Worm (Caenorhabditis elegans) whole organism, L3 larva: ENCODE data around the gene nhr-111.

Source experiments
- R02D3.7 ChIP-seq: fragments of 150-350 bp; optimal IDR thresholded peaks from 2 replicates; lab custom pipeline; 2014; ENCODE audit warnings: missing biosample characterization, missing genetic modification characterization
- ZK546.5 ChIP-seq: sonication (generic microtip); optimal IDR thresholded peaks from 2 replicates; lab custom pipeline; 2017; ENCODE audit warnings: missing biosample characterization, missing genetic modification characterization
- aly-2 ChIP-seq: fragments of 150-350 bp; optimal IDR thresholded peaks from 2 replicates; lab custom pipeline; 2014; ENCODE audit warnings: missing biosample characterization, missing genetic modification characterization
- ama-1 ChIP-seq: fragments of 150-350 bp; optimal IDR thresholded peaks from 2 replicates; lab custom pipeline; 2018
- ceh-16 ChIP-seq: sonication (generic microtip); optimal IDR thresholded peaks from 2 replicates; lab custom pipeline; 2017; ENCODE audit warnings: missing biosample characterization, missing genetic modification characterization
- ceh-28 ChIP-seq: fragments of 150-350 bp; optimal IDR thresholded peaks from 2 replicates; lab custom pipeline; 2014; ENCODE audit warnings: missing biosample characterization, missing genetic modification reagents, missing genetic modification characterization
- ceh-82 ChIP-seq: fragments of 150-350 bp; optimal IDR thresholded peaks from 2 replicates; lab custom pipeline; 2014; ENCODE audit warnings: missing biosample characterization, missing genetic modification characterization
- ceh-9 ChIP-seq: sonication (generic microtip); optimal IDR thresholded peaks from 2 replicates; lab custom pipeline; 2018; ENCODE audit warnings: missing biosample characterization, missing genetic modification characterization
- daf-12 ChIP-seq: fragments of 150-350 bp; optimal IDR thresholded peaks from 2 replicates; lab custom pipeline; 2014; ENCODE audit warnings: missing biosample characterization, missing genetic modification reagents, missing genetic modification characterization
- egl-27 ChIP-seq: sonication (generic microtip); optimal IDR thresholded peaks from 4 replicates; lab custom pipeline; 2017; ENCODE audit warnings: missing biosample characterization, missing genetic modification reagents, missing genetic modification characterization
- elt-1 ChIP-seq: fragments of 150-350 bp; optimal IDR thresholded peaks from 2 replicates; lab custom pipeline; 2014; ENCODE audit warnings: missing biosample characterization, missing genetic modification characterization
- elt-2 ChIP-seq: sonication (generic microtip); optimal IDR thresholded peaks from 2 replicates; lab custom pipeline; 2016; ENCODE audit warnings: missing genetic modification reagents, mild to moderate bottlenecking, missing genetic modification characterization, missing compliant biosample characterization
- elt-3 ChIP-seq, 3 experiments: fragments of 150-350 bp in 1 of 3; sonication (generic microtip) in 2 of 3; optimal IDR thresholded peaks; 2 replicates in 2 of 3; 4 replicates in 1 of 3; lab custom pipeline; 2014 to 2017; ENCODE audit warnings: missing biosample characterization in 3 of 3, missing genetic modification characterization in 3 of 3
- eor-1 ChIP-seq, 2 experiments: fragments of 150-350 bp; optimal IDR thresholded peaks; 2 replicates each; lab custom pipeline; 2014 to 2018; ENCODE audit warnings: missing biosample characterization in 2 of 2, missing genetic modification characterization in 2 of 2
- fkh-10 ChIP-seq: sonication (generic microtip); optimal IDR thresholded peaks from 2 replicates; lab custom pipeline; 2017; ENCODE audit warnings: missing biosample characterization, missing genetic modification reagents, missing genetic modification characterization
- fos-1 ChIP-seq: fragments of 150-350 bp; optimal IDR thresholded peaks from 2 replicates; lab custom pipeline; 2014; ENCODE audit warnings: missing biosample characterization, missing genetic modification characterization
- hmg-11 ChIP-seq: sonication (generic microtip); optimal IDR thresholded peaks from 2 replicates; lab custom pipeline; 2016; ENCODE audit warnings: missing genetic modification characterization, missing compliant biosample characterization
- jun-1 ChIP-seq: fragments of 150-350 bp; optimal IDR thresholded peaks from 2 replicates; lab custom pipeline; 2014; ENCODE audit warnings: missing biosample characterization, missing genetic modification reagents, missing genetic modification characterization
- lin-15B ChIP-seq: fragments of 150-350 bp; optimal IDR thresholded peaks from 2 replicates; lab custom pipeline; 2014; ENCODE audit warnings: missing biosample characterization, missing genetic modification characterization
- lin-39 ChIP-seq: fragments of 150-350 bp; optimal IDR thresholded peaks from 2 replicates; lab custom pipeline; 2018; ENCODE audit warnings: missing biosample characterization, missing genetic modification reagents, missing genetic modification characterization
- lsy-12 ChIP-seq: sonication (generic microtip); optimal IDR thresholded peaks from 2 replicates; lab custom pipeline; 2016; ENCODE audit warnings: mild to moderate bottlenecking, missing genetic modification characterization, missing compliant biosample characterization
- mml-1 ChIP-seq: fragments of 150-350 bp; sonication (generic microtip); optimal IDR thresholded peaks from 3 replicates; lab custom pipeline; 2014; ENCODE audit warnings: missing biosample characterization, missing genetic modification characterization
- nfya-1 ChIP-seq: sonication (generic microtip); optimal IDR thresholded peaks from 2 replicates; lab custom pipeline; 2017; ENCODE audit warnings: missing genetic modification characterization, mild to moderate bottlenecking, missing compliant biosample characterization, antibody characterized with exemption, moderate library complexity; ENCODE audit not compliant: insufficient read depth
- nhr-11 ChIP-seq: fragments of 150-350 bp; optimal IDR thresholded peaks from 2 replicates; lab custom pipeline; 2014; ENCODE audit warnings: missing biosample characterization, missing genetic modification characterization
- nhr-12 ChIP-seq: fragments of 150-350 bp; optimal IDR thresholded peaks from 2 replicates; lab custom pipeline; 2014; ENCODE audit warnings: missing biosample characterization, missing genetic modification characterization
- nhr-237 ChIP-seq: fragments of 150-350 bp; optimal IDR thresholded peaks from 2 replicates; lab custom pipeline; 2014; ENCODE audit warnings: missing biosample characterization, missing genetic modification characterization
- nhr-25 ChIP-seq: sonication (generic microtip); optimal IDR thresholded peaks from 2 replicates; lab custom pipeline; 2017; ENCODE audit warnings: missing biosample characterization, missing genetic modification characterization
- nhr-28 ChIP-seq: fragments of 150-350 bp; optimal IDR thresholded peaks from 2 replicates; lab custom pipeline; 2014; ENCODE audit warnings: missing biosample characterization, missing genetic modification characterization
- nhr-43 ChIP-seq: sonication (generic microtip); optimal IDR thresholded peaks from 2 replicates; lab custom pipeline; 2016; ENCODE audit warnings: mild to moderate bottlenecking, missing genetic modification characterization, missing compliant biosample characterization; ENCODE audit not compliant: poor library complexity, severe bottlenecking
- nhr-77 ChIP-seq: fragments of 150-350 bp; optimal IDR thresholded peaks from 2 replicates; lab custom pipeline; 2014; ENCODE audit warnings: missing biosample characterization, missing genetic modification characterization
- pqm-1 ChIP-seq: fragments of 150-350 bp; optimal IDR thresholded peaks from 2 replicates; lab custom pipeline; 2017; ENCODE audit warnings: missing biosample characterization, missing genetic modification characterization, inconsistent platforms
- sea-2 ChIP-seq: fragments of 150-350 bp; sonication (generic microtip); optimal IDR thresholded peaks from 4 replicates; lab custom pipeline; 2014; ENCODE audit warnings: missing biosample characterization, missing genetic modification reagents, missing genetic modification characterization
- skn-1 ChIP-seq: fragments of 150-350 bp; optimal IDR thresholded peaks from 2 replicates; lab custom pipeline; 2014; ENCODE audit warnings: missing biosample characterization, missing genetic modification characterization
- tbx-2 ChIP-seq: sonication (generic microtip); optimal IDR thresholded peaks from 2 replicates; lab custom pipeline; 2016; ENCODE audit warnings: mild to moderate bottlenecking, missing genetic modification characterization, missing compliant biosample characterization
- unc-62 ChIP-seq: fragments of 150-350 bp; sonication (generic microtip); optimal IDR thresholded peaks from 4 replicates; lab custom pipeline; 2014; ENCODE audit warnings: missing biosample characterization, missing genetic modification reagents, missing genetic modification characterization
- ztf-11 ChIP-seq: fragments of 150-350 bp; optimal IDR thresholded peaks from 2 replicates; lab custom pipeline; 2014; ENCODE audit warnings: missing biosample characterization, missing genetic modification characterization

nhr-111 gene

DNA sequence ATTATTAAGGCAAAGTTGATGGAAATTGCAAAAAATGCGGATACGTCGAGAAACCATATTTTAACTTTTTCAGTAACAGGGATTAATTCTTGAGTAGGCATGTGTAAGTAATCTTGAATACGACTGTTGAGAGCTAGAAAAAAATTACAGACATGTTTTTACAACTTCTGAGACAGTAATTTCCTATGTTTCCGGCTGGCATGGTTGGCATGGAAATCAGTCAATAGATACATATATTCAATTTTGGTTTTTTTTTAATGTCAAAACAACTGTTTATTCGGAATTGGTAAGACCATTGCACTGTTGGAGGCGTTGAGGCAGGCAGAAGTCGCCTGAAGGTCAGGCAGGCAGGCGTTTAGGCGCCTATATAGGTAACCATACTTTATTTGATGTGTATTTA lies 28.7 kb upstream of the nhr-111 start, which contains the start of gene str-254:
Gene str-254 (minus strand): TSS at position 101 of the 400 bp plus-strand sequence.
- TF ChIP-seq lin-15B (tag; lab: Kevin White, UChicago) = no peak
- TF ChIP-seq egl-27 = no peak
- TF ChIP-seq nhr-11 (tag; lab: Kevin White, UChicago) = no peak
- no peak for TF ChIP-seq daf-12 (tag; lab: Kevin White, UChicago)
- no peak for TF ChIP-seq elt-3 (tag; optimal IDR thresholded peaks at IDR 0.05; lab: Kevin White, UChicago)
- TF ChIP-seq hmg-11 (tag; lab: Kevin White, UChicago) = no peak
- no peak for TF ChIP-seq eor-1 (tag; optimal IDR thresholded peaks at IDR 0.05; lab: Kevin White, UChicago)
- no peak for TF ChIP-seq fkh-10 (GFP tag; lab: Kevin White, UChicago)
- no peak for TF ChIP-seq skn-1 (tag; lab: Kevin White, UChicago)
- no peak for TF ChIP-seq ceh-16 (tag; lab: Kevin White, UChicago)
- TF ChIP-seq R02D3.7 (tag; lab: Kevin White, UChicago) = no peak
- no peak for TF ChIP-seq nhr-12 (tag; lab: Kevin White, UChicago)
- TF ChIP-seq unc-62 = no peak
- TF ChIP-seq sea-2 (GFP tag; lab: Kevin White, UChicago) = no peak
- no peak for TF ChIP-seq nhr-28 (tag; lab: Kevin White, UChicago)
- no peak for TF ChIP-seq tbx-2 (tag; lab: Kevin White, UChicago)
- no peak for TF ChIP-seq lin-39
- TF ChIP-seq nhr-43 (tag; lab: Kevin White, UChicago) = no peak
- no peak for TF ChIP-seq ceh-82
- TF ChIP-seq nhr-237 (tag; lab: Kevin White, UChicago) = no peak

DNA sequence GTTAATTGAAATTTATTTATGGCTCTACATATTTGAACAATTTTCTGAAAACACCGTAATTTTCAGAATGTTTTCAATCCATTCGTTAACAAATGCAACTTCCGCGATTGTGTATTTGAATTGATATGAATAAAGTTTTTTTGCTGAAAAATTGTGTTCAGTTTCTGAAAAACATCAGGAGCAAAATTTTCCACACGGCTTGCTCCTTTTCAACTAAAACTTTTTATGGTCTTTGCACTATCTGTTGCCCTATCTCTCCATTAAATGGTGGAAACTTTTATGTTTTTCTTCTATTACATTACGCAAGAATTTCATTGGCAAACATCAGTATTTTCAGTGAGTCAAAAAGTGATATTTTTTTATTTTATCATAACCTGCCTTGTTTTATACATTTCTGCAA lies 24.2 kb upstream of the nhr-111 start, which contains the start of gene F10A3.4:
Gene F10A3.4 (plus strand): TSS at position 301 of the 400 bp plus-strand sequence.
- TF ChIP-seq elt-2 (tag; lab: Kevin White, UChicago) = peak; percentile 15
- TF ChIP-seq eor-1 (tag; optimal IDR thresholded peaks at IDR 0.05; lab: Kevin White, UChicago) = no peak
- no peak for TF ChIP-seq elt-3 (tag; optimal IDR thresholded peaks at IDR 0.05; lab: Kevin White, UChicago)
- TF ChIP-seq, all 47 proteins: peak for 1

DNA sequence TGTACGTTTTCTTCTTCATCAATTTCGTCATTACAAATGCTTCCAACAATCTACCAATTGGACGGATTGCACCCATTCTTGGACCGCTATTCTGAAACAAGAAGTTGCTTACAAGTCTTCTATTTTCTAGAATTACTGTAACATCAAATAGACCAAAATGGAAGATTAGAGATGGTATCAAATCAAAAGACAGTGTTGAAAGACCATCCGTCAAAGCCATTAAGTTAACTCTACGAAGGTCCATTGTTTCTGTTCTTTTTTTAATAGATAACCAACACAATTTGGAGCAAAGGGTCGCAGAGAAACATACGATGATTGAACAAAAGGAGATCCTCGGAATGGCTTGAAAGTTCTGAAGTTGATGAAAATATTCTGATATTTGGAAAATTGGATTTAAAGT lies 20.4 kb upstream of the nhr-111 start:
- no peak for TF ChIP-seq aly-2 (tag; lab: Kevin White, UChicago)
- no peak for TF ChIP-seq lsy-12 (tag; lab: Kevin White, UChicago)
- no peak for TF ChIP-seq ztf-11 (tag; lab: Kevin White, UChicago)
- TF ChIP-seq daf-12 (tag; lab: Kevin White, UChicago) = no peak
- TF ChIP-seq ZK546.5 (tag; lab: Kevin White, UChicago) = no peak
- no peak for TF ChIP-seq R02D3.7 (tag; lab: Kevin White, UChicago)

DNA sequence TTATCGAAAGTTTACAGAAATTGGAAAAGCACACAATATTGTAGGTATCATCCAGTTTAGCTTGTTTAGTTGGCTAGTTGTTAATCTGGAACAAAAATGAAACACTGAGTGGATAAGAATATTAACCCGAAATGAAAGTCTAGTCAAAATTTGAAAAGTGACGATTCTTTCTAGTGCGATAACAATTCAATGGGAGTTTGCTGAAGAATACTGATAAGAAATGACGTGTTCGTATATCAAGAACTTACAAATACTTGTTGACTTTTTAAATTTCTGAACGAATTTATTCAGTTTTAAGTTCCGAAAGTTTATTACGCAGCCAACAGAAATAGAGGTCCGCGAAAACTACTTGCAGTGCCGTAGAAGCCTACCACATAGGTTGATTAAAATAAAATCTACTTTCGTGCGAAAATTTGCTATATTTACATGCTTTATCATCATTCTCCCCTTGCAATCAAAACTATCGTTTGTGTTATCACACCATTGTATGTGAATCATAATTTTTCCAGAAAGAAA lies 18.5 kb upstream of the nhr-111 start, which contains the start of gene fbxa-88:
Gene fbxa-88 (minus strand): TSS at position 51 of the 516 bp plus-strand sequence.
- TF ChIP-seq ama-1 (lab: Kevin White, UChicago) (no peak), ztf-11 (tag; lab: Kevin White, UChicago) (no peak), unc-62 (no peak), elt-3 (tag; optimal IDR thresholded peaks at IDR 0.05; lab: Kevin White, UChicago) (no peak), skn-1 (tag; lab: Kevin White, UChicago) (peak; percentile 15), ceh-16 (tag; lab: Kevin White, UChicago) (no peak), ceh-28 (tag; lab: Kevin White, UChicago) (no peak), pqm-1 (tag; lab: Kevin White, UChicago) (peak; percentile 58), elt-2 (tag; lab: Kevin White, UChicago) (peak; percentile 80)

DNA sequence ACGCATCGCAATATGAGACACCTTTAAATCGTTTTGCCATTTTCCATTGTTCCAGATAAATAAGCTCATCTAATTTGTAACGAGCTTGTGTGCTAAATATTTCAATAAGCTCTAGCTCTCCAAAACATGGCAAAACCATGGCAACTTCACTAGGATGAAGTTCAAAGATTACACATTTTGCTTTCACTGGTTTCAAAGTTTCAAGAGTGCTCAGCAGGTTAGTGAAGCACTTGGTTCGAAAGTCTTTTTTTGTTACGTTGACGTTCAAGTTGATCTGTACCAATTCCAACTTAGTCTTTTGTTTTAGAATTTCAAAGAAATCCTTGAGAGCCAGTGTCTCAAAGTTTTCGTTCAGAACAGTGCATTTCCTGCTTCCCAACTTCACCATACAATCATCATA lies 17.7 kb upstream of the nhr-111 start, which contains the start of gene fbxa-18:
Gene fbxa-18 (plus strand): TSS at position 301 of the 400 bp plus-strand sequence.
- TF ChIP-seq nhr-12 (tag; lab: Kevin White, UChicago) (no peak), nhr-25 (tag; lab: Kevin White, UChicago) (no peak), ceh-28 (tag; lab: Kevin White, UChicago) (no peak), aly-2 (tag; lab: Kevin White, UChicago) (no peak), nhr-77 (tag; lab: Kevin White, UChicago) (no peak), nhr-11 (tag; lab: Kevin White, UChicago) (no peak), lin-15B (tag; lab: Kevin White, UChicago) (no peak), nhr-28 (tag; lab: Kevin White, UChicago) (no peak), jun-1 (no peak), ZK546.5 (tag; lab: Kevin White, UChicago) (no peak), fos-1 (tag; lab: Kevin White, UChicago) (no peak), ceh-9 (tag; lab: Kevin White, UChicago) (no peak), nfya-1 (tag; lab: Kevin White, UChicago) (no peak), elt-1 (tag; lab: Kevin White, UChicago) (no peak), nhr-43 (tag; lab: Kevin White, UChicago) (no peak), egl-27 (no peak), R02D3.7 (tag; lab: Kevin White, UChicago) (no peak), mml-1 (tag; lab: Kevin White, UChicago) (no peak)
